Fruit fly (Drosophila melanogaster) whole organism, embryonic: ENCODE results near the gene Cyp313a2.

Source experiments
- CG10959 ChIP-seq: fragments of 200-800 bp; sonication (Bioruptor generic); IDR thresholded peaks from 2 replicates; pipeline ENCODE4 v1.3.6; 2022; ENCODE audit warnings: missing biosample characterization, missing genetic modification characterization
- CG17361 ChIP-seq: fragments of 200-800 bp; sonication (Bioruptor generic); IDR thresholded peaks from 3 replicates; pipeline ENCODE4 v1.3.6; 2022; ENCODE audit warnings: missing biosample characterization, missing genetic modification characterization
- CG18476 ChIP-seq: fragments of 200-800 bp; sonication (Bioruptor generic); optimal IDR thresholded peaks from 2 replicates; lab custom pipeline; 2016; ENCODE audit warnings: missing biosample characterization, mild to moderate bottlenecking, missing genetic modification characterization
- CG7271 ChIP-seq: fragments of 200-800 bp; sonication (Bioruptor generic); optimal IDR thresholded peaks from 2 replicates; lab custom pipeline; 2018; ENCODE audit warnings: missing biosample characterization, mild to moderate bottlenecking, missing genetic modification characterization, moderate library complexity
- Drgx ChIP-seq: fragments of 200-800 bp; sonication (Bioruptor generic); IDR thresholded peaks from 2 replicates; pipeline ENCODE4 v1.3.6; 2022; ENCODE audit warnings: missing biosample characterization, missing genetic modification characterization
- cg ChIP-seq: fragments of 200-800 bp; sonication (Bioruptor generic); optimal IDR thresholded peaks from 3 replicates; lab custom pipeline; 2019; ENCODE audit warnings: missing biosample characterization, mild to moderate bottlenecking, missing genetic modification characterization, moderate library complexity
- salm ChIP-seq: fragments of 200-800 bp; sonication (Bioruptor generic); optimal IDR thresholded peaks from 2 replicates; lab custom pipeline; 2018; ENCODE audit warnings: missing biosample characterization, mild to moderate bottlenecking, missing genetic modification characterization
- twi ChIP-seq: fragments of 200-800 bp; optimal IDR thresholded peaks from 2 replicates; lab custom pipeline; 2019; ENCODE audit warnings: missing biosample characterization, mild to moderate bottlenecking, missing genetic modification characterization, moderate library complexity

DNA sequence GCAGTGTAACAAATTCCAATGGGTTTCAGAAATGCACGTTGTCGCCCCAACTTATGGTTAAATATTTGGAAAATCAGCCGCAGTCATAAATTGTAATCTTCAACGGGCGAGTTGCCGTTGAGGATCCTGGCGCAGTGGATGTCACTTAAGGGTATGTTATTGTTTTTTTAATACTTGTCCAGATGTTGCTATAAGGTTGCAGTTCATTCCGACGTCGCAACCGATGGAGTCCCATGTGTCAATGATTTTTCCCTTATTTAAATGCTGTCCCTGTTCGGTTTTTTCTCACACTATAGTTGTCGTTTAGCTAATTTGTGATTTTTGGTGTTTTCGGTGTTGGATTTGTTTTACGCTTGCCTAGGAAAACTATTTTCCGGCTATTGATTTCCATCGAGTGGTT is 14.8 kb upstream of the Cyp313a2 start:
- TF ChIP-seq twi (tag; lab: Kevin White, UChicago) (peak; percentile 94), cg (GFP tag; lab: Kevin White, UChicago) (no peak), Drgx (GFP tag; lab: Robert Waterston, UW) (no peak), CG17361 (GFP tag; lab: Robert Waterston, UW) (no peak), CG18476 (GFP tag; lab: Kevin White, UChicago) (no peak), CG10959 (GFP tag; lab: Robert Waterston, UW) (no peak), CG7271 (no peak), salm (no peak)
